Fruit fly (Drosophila melanogaster): Measurements from ENCODE around the gene hd.

DNA sequence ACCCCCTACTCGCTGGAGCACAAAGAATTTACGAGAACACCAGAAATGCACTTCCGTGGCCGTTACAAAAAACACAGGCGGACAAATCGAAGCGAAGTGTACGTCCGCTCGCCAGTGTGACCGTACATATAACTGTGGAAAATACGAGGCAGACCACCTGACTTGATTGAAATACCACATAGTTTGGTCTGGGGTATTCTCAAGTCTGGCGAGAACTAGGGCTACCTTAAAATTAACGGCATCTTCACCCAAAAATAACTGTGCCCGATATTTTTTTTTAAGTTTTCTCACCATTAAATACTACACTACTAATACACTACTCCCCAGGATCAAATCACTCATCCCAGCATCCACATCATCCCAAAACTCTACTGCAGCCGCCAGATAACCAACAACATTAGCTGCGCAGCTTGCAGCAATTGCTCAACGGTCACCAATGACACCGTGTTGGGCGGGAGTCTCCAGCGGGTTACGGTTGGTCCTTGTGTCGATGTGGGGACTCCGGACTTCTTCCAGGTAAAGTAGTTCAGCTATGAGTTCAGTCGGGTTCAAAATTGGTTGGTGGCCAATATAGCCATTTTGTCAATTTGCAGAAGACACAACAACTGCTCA lies 6.5 kb downstream of the hd start, which contains the start of gene Cerk:
- TF ChIP-seq EcR (GFP tag; optimal IDR thresholded peaks at IDR 0.05) (no peak), Dll (optimal IDR thresholded peaks at IDR 0.05) (no peak), psq (optimal IDR thresholded peaks at IDR 0.05) (no peak), usp (GFP tag; optimal IDR thresholded peaks at IDR 0.05) (no peak)

Data from whole organism.